Worm (Caenorhabditis elegans): ENCODE measurements around the gene C26H9A.3.
"Not testable (repeated sequence)": the region's sequence is repeated elsewhere in the genome, so short reads cannot be mapped to it uniquely, and the experiment has no call there.

- TF ChIP-seq dao-5, W03F9.2 (tag; optimal IDR thresholded peaks at IDR 0.05): not testable (repeated sequence)
Observed at ce11 chrIV:12639311-12639710, at the start of gene C26H9A.3.

Measured in whole organism, L4/young adult.